6 fruit fly cellular contexts compared by ENCODE assay signal in the genomic region with DNA sequence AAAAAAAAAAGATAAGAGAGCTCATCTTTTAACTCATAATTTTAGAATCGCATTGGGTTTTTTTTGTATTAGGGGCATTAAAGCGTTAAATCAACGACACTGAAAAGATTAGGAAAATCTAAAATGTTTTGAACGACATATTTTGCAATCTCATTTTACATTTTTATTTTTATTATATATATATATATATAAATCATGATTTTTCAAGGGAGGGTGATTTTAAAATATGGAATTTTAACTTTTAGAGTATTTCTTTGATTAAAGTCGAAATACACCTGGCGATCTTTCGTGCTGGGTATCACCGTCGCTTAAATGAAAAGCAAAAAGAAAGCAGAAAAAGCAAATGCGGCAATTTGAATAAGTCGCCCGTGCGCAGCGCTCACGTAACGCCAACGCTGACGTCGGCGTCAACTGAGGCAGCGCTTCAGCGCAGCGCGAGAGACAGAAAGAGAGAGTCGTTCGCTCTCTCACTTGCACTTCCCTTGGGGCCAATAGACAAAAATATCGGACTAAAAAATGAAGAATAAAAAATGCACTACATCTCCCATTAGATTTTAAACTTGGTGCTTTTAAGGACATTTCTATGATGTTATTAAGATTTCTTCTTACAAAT.
A peak's percentile ranks its signal among the peaks of the same experiment; 100 is the strongest.
TF ChIP-seq lines count a peak whose summit lies in the region.

No protein-coding gene starts in this region.

- no peak for TF ChIP-seq CTCF in whole organism, embryonic (GFP tag; optimal IDR thresholded peaks at IDR 0.05; lab: Kevin White, UChicago)

TF ChIP-seq in whole organism, 6 proteins besides CTCF, POLR2A, EP300 and RAD21:
- TF ChIP-seq Dll (optimal IDR thresholded peaks at IDR 0.05; lab: Kevin White, UChicago): no peak
- no peak for TF ChIP-seq CG8478 (optimal IDR thresholded peaks at IDR 0.05; lab: Kevin White, UChicago)
- no peak for TF ChIP-seq usp (GFP tag; optimal IDR thresholded peaks at IDR 0.05; lab: Kevin White, UChicago)
- TF ChIP-seq pan (optimal IDR thresholded peaks at IDR 0.05; lab: Kevin White, UChicago): peak; percentile 72
- TF ChIP-seq EcR (GFP tag; optimal IDR thresholded peaks at IDR 0.05; lab: Kevin White, UChicago): no peak
- no peak for TF ChIP-seq psq (optimal IDR thresholded peaks at IDR 0.05; lab: Kevin White, UChicago)
TF ChIP-seq in whole organism: peak in this region for 1.

TF ChIP-seq in whole organism, adult, 20 proteins besides CTCF, POLR2A, EP300 and RAD21:
- no peak for TF ChIP-seq kay (GFP tag; lab: Kevin White, UChicago; ENCODE audit: borderline replicate concordance)
- TF ChIP-seq CG33017 (tag; optimal IDR thresholded peaks at IDR 0.05; lab: Kevin White, UChicago): no peak
- no peak for TF ChIP-seq Crg-1 (GFP tag; optimal IDR thresholded peaks at IDR 0.05; lab: Kevin White, UChicago)
- TF ChIP-seq CG12768 (GFP tag; optimal IDR thresholded peaks at IDR 0.05; lab: Kevin White, UChicago): no peak
- no peak for TF ChIP-seq CG7045 (GFP tag; optimal IDR thresholded peaks at IDR 0.05; lab: Kevin White, UChicago)
- peak; percentile 86 for TF ChIP-seq tj (GFP tag; optimal IDR thresholded peaks at IDR 0.05; lab: Kevin White, UChicago)
TF ChIP-seq in whole organism, adult: peak in this region for 1.

TF ChIP-seq in whole organism, embryonic, 481 proteins besides CTCF, POLR2A, EP300 and RAD21 (continues in another document):
- no peak for TF ChIP-seq CG8089 (GFP tag; optimal IDR thresholded peaks at IDR 0.05; lab: Kevin White, UChicago)
- TF ChIP-seq Aef1 (GFP tag; IDR thresholded peaks at IDR 0.05; lab: Robert Waterston, UW): no peak
- TF ChIP-seq aop (GFP tag; IDR thresholded peaks at IDR 0.05; lab: Robert Waterston, UW): no peak
- no peak for TF ChIP-seq oc (tag; optimal IDR thresholded peaks at IDR 0.05; lab: Kevin White, UChicago)
- TF ChIP-seq Dek (tag; optimal IDR thresholded peaks at IDR 0.05; lab: Kevin White, UChicago): no peak
- peak; percentile 90 for TF ChIP-seq Adf1 (GFP tag; IDR thresholded peaks at IDR 0.05; lab: Robert Waterston, UW)
- TF ChIP-seq CG17186 (GFP tag; optimal IDR thresholded peaks at IDR 0.05; lab: Kevin White, UChicago): no peak
- no peak for TF ChIP-seq lola (GFP tag; optimal IDR thresholded peaks at IDR 0.05; lab: Kevin White, UChicago)
- TF ChIP-seq fd96Cb (tag; optimal IDR thresholded peaks at IDR 0.05; lab: Kevin White, UChicago): no peak
- TF ChIP-seq CG2116 (GFP tag; optimal IDR thresholded peaks at IDR 0.05; lab: Kevin White, UChicago): no peak
- no peak for TF ChIP-seq CG3847 (GFP tag; IDR thresholded peaks at IDR 0.05; lab: Robert Waterston, UW)
- no peak for TF ChIP-seq ato (GFP tag; IDR thresholded peaks at IDR 0.05; lab: Robert Waterston, UW; ENCODE audit: partially characterized antibody)
- no peak for TF ChIP-seq CG14860 (GFP tag; IDR thresholded peaks at IDR 0.05; lab: Robert Waterston, UW; ENCODE audit: partially characterized antibody)
- no peak for TF ChIP-seq CG8944 (GFP tag; optimal IDR thresholded peaks at IDR 0.05; lab: Kevin White, UChicago)
- TF ChIP-seq Pdp1 (GFP tag; optimal IDR thresholded peaks at IDR 0.05; lab: Kevin White, UChicago): peak in 1 of 2 experiments; percentile 85
- no peak for TF ChIP-seq fd64A (GFP tag; optimal IDR thresholded peaks at IDR 0.05; lab: Kevin White, UChicago)
- no peak for TF ChIP-seq CG32767 (GFP tag; IDR thresholded peaks at IDR 0.05; lab: Robert Waterston, UW)
- no peak for TF ChIP-seq ewg (GFP tag; optimal IDR thresholded peaks at IDR 0.05; lab: Kevin White, UChicago)
- TF ChIP-seq CG17359 (tag; optimal IDR thresholded peaks at IDR 0.05; lab: Kevin White, UChicago): no peak

TF ChIP-seq in whole organism, prepupa, 60 proteins besides CTCF, POLR2A, EP300 and RAD21 (continues in another document):
- TF ChIP-seq Smox (GFP tag; optimal IDR thresholded peaks at IDR 0.05; lab: Kevin White, UChicago): no peak
- no peak for TF ChIP-seq fd59A (GFP tag; optimal IDR thresholded peaks at IDR 0.05; lab: Kevin White, UChicago)
- TF ChIP-seq Met (GFP tag; optimal IDR thresholded peaks at IDR 0.05; lab: Kevin White, UChicago): no peak
- TF ChIP-seq OdsH (GFP tag; optimal IDR thresholded peaks at IDR 0.05; lab: Kevin White, UChicago): peak; percentile 42
- TF ChIP-seq CG6792 (GFP tag; optimal IDR thresholded peaks at IDR 0.05; lab: Kevin White, UChicago): no peak
- peak; percentile 11 for TF ChIP-seq CG8632 (GFP tag; optimal IDR thresholded peaks at IDR 0.05; lab: Kevin White, UChicago)
- no peak for TF ChIP-seq esn (GFP tag; optimal IDR thresholded peaks at IDR 0.05; lab: Kevin White, UChicago)
- TF ChIP-seq CG16779 (tag; optimal IDR thresholded peaks at IDR 0.05; lab: Kevin White, UChicago): no peak
- no peak for TF ChIP-seq CG11294 (GFP tag; IDR thresholded peaks at IDR 0.05; lab: Robert Waterston, UW)
- TF ChIP-seq Hr39 (GFP tag; optimal IDR thresholded peaks at IDR 0.05; lab: Kevin White, UChicago): no peak
- no peak for TF ChIP-seq net (GFP tag; optimal IDR thresholded peaks at IDR 0.05; lab: Kevin White, UChicago)
- no peak for TF ChIP-seq CG3919 (GFP tag; optimal IDR thresholded peaks at IDR 0.05; lab: Kevin White, UChicago)
- no peak for TF ChIP-seq lz (GFP tag; optimal IDR thresholded peaks at IDR 0.05; lab: Kevin White, UChicago)
- TF ChIP-seq Blimp-1 (GFP tag; optimal IDR thresholded peaks at IDR 0.05; lab: Kevin White, UChicago): no peak
- TF ChIP-seq CG32006 (GFP tag; optimal IDR thresholded peaks at IDR 0.05; lab: Kevin White, UChicago): peak; percentile 83
- no peak for TF ChIP-seq CG6276 (GFP tag; optimal IDR thresholded peaks at IDR 0.05; lab: Kevin White, UChicago)
- TF ChIP-seq CG8319 (GFP tag; optimal IDR thresholded peaks at IDR 0.05; lab: Kevin White, UChicago): no peak
- TF ChIP-seq CG9139 (GFP tag; optimal IDR thresholded peaks at IDR 0.05; lab: Kevin White, UChicago): no peak
- no peak for TF ChIP-seq Hr38 (GFP tag; optimal IDR thresholded peaks at IDR 0.05; lab: Kevin White, UChicago)
- no peak for TF ChIP-seq Sox14 (GFP tag; optimal IDR thresholded peaks at IDR 0.05; lab: Kevin White, UChicago)

TF ChIP-seq in whole organism, pupa, 21 proteins besides CTCF, POLR2A, EP300 and RAD21:
- TF ChIP-seq CG10348 (GFP tag; IDR thresholded peaks at IDR 0.05; lab: Robert Waterston, UW): no peak
- no peak for TF ChIP-seq EcR (GFP tag; optimal IDR thresholded peaks at IDR 0.05; lab: Kevin White, UChicago)
- peak; percentile 33 for TF ChIP-seq Snoo (tag; optimal IDR thresholded peaks at IDR 0.05; lab: Kevin White, UChicago)
- TF ChIP-seq CG9948 (tag; optimal IDR thresholded peaks at IDR 0.05; lab: Kevin White, UChicago): peak; percentile 33
- TF ChIP-seq CG14655 (GFP tag; optimal IDR thresholded peaks at IDR 0.05; lab: Kevin White, UChicago): peak; percentile 10

TF ChIP-seq in whole organism, wandering third instar larva, 38 proteins besides CTCF, POLR2A, EP300 and RAD21:
- TF ChIP-seq psq (GFP tag; optimal IDR thresholded peaks at IDR 0.05; lab: Kevin White, UChicago) (peak; percentile 51), CG9705 (GFP tag; optimal IDR thresholded peaks at IDR 0.05; lab: Kevin White, UChicago) (no peak)
